Worm (Caenorhabditis elegans) whole organism, L4 larva: ENCODE results near the gene F58E6.13.

ENCODE experiments used
- F10B5.3 ChIP-seq: sonication (generic microtip); optimal IDR thresholded peaks from 2 replicates; lab custom pipeline; 2016; ENCODE audit warnings: mild to moderate bottlenecking, missing genetic modification characterization, missing compliant biosample characterization
- Y5F2A.4 ChIP-seq: fragments of 200-800 bp; sonication (Bioruptor generic); optimal IDR thresholded peaks from 2 replicates; lab custom pipeline; 2018; ENCODE audit warnings: mild to moderate bottlenecking, missing genetic modification characterization, missing compliant biosample characterization
- ama-1 ChIP-seq: fragments of 150-350 bp; optimal IDR thresholded peaks from 2 replicates; lab custom pipeline; 2014; ENCODE audit warnings: inconsistent platforms, mixed read lengths
- ceh-62 ChIP-seq: sonication (generic microtip); optimal IDR thresholded peaks from 2 replicates; lab custom pipeline; 2017; ENCODE audit warnings: missing biosample characterization, missing genetic modification characterization
- ceh-82 ChIP-seq: sonication (generic microtip); optimal IDR thresholded peaks from 2 replicates; lab custom pipeline; 2017; ENCODE audit warnings: missing biosample characterization, missing genetic modification characterization
- ctbp-1 ChIP-seq: fragments of 200-800 bp; sonication (Bioruptor generic); IDR thresholded peaks from 2 replicates; pipeline ENCODE4 v1.3.6; 2022; ENCODE audit warnings: missing genetic modification reagents, missing genetic modification characterization, missing compliant biosample characterization
- fkh-10 ChIP-seq: fragments of 150-350 bp; optimal IDR thresholded peaks from 2 replicates; lab custom pipeline; 2014; ENCODE audit warnings: missing biosample characterization, missing genetic modification reagents, missing genetic modification characterization
- lsy-2 ChIP-seq, 2 experiments: fragments of 150-350 bp in 1 of 2; sonication (generic microtip) in 1 of 2; optimal IDR thresholded peaks; 2 replicates each; lab custom pipeline; 2014 to 2017; ENCODE audit warnings: missing biosample characterization in 2 of 2, missing genetic modification characterization in 2 of 2
- mdl-1 ChIP-seq, 2 experiments: fragments of 150-350 bp in 1 of 2; sonication (generic microtip) in 1 of 2; optimal IDR thresholded peaks; 2 replicates each; lab custom pipeline; 2014 to 2017; ENCODE audit warnings: missing biosample characterization in 2 of 2, missing genetic modification characterization in 2 of 2
- mdt-29 ChIP-seq: fragments of 200-800 bp; sonication (Bioruptor generic); IDR thresholded peaks from 2 replicates; pipeline ENCODE4 v1.3.6; 2022; ENCODE audit warnings: missing genetic modification reagents, missing genetic modification characterization, missing compliant biosample characterization
- nhr-10 ChIP-seq: fragments of 150-350 bp; optimal IDR thresholded peaks from 2 replicates; lab custom pipeline; 2014; ENCODE audit warnings: missing biosample characterization, missing genetic modification characterization
- unc-39 ChIP-seq: sonication (generic microtip); optimal IDR thresholded peaks from 2 replicates; lab custom pipeline; 2017; ENCODE audit warnings: missing biosample characterization, missing genetic modification characterization

DNA sequence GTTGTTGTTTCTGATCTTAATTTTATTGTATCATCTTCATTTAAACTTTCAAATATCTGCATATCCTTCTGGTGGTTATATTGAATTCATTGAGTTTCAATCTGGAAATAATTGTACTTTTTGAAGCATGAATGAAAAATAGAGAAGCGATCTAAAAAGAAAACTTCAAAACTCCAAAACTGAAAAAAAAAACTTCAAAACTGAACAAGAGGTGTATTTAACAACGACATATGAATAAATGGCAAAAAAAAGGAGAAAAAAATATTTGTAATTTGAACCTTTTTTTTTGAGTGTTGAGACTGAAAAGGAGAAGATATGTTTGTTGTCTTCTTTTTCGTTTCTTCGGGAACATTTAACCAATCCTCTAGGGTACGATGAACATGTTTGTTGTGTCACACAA, 12.8 kb downstream of the F58E6.13 start, which contains the start of gene F58E6.11:
- TF ChIP-seq ama-1 (no peak), nhr-10 (tag; lab: Kevin White, UChicago) (no peak), ceh-82 (tag; lab: Kevin White, UChicago) (no peak), mdt-29 (GFP tag; lab: Robert Waterston, UW) (no peak), ctbp-1 (GFP tag; lab: Robert Waterston, UW) (no peak), mdl-1 (tag; optimal IDR thresholded peaks at IDR 0.05; lab: Kevin White, UChicago) (no peak), unc-39 (tag; lab: Kevin White, UChicago) (no peak), ceh-62 (tag; lab: Kevin White, UChicago) (no peak), fkh-10 (GFP tag; lab: Kevin White, UChicago) (no peak), Y5F2A.4 (GFP tag; lab: Kevin White, UChicago) (no peak), lsy-2 (tag; optimal IDR thresholded peaks at IDR 0.05; lab: Kevin White, UChicago) (no peak), F10B5.3 (no peak)
